Fruit fly (Drosophila melanogaster) whole organism, wandering third instar larva: ENCODE measurements around the gene CG43083.

Experiments used
- Dfd ChIP-seq: fragments of >200 bp; optimal IDR thresholded peaks from 2 replicates; lab custom pipeline; 2017; ENCODE audit warnings: missing biosample characterization, missing genetic modification characterization
- Sp1 ChIP-seq: fragments of 200-800 bp; sonication (Bioruptor generic); optimal IDR thresholded peaks from 3 replicates; lab custom pipeline; 2019; ENCODE audit warnings: missing biosample characterization, mild to moderate bottlenecking, missing genetic modification characterization, moderate library complexity
- Vsx2 ChIP-seq: fragments of 200-300, 225-300 bp; sonication (Bioruptor generic); optimal IDR thresholded peaks from 2 replicates; lab custom pipeline; 2018; ENCODE audit warnings: missing biosample characterization, missing genetic modification characterization; ENCODE audit not compliant: partially characterized antibody
- brk ChIP-seq: fragments of 200-800 bp; sonication (Bioruptor generic); optimal IDR thresholded peaks from 2 replicates; lab custom pipeline; 2016; ENCODE audit warnings: missing biosample characterization, mild to moderate bottlenecking, missing genetic modification characterization
- jim ChIP-seq: fragments of 175-275, 200-325 bp; sonication (Bioruptor generic); optimal IDR thresholded peaks from 2 replicates; lab custom pipeline; 2016; ENCODE audit warnings: missing biosample characterization, mild to moderate bottlenecking, missing genetic modification characterization
- lola ChIP-seq: fragments of >200 bp; optimal IDR thresholded peaks from 2 replicates; lab custom pipeline; 2017; ENCODE audit warnings: missing biosample characterization, missing genetic modification characterization
- pan ChIP-seq: fragments of >200 bp; optimal IDR thresholded peaks from 2 replicates; lab custom pipeline; 2017
- usp ChIP-seq: fragments of >200 bp; optimal IDR thresholded peaks from 2 replicates; lab custom pipeline; 2017; ENCODE audit warnings: missing biosample characterization, missing genetic modification characterization

DNA sequence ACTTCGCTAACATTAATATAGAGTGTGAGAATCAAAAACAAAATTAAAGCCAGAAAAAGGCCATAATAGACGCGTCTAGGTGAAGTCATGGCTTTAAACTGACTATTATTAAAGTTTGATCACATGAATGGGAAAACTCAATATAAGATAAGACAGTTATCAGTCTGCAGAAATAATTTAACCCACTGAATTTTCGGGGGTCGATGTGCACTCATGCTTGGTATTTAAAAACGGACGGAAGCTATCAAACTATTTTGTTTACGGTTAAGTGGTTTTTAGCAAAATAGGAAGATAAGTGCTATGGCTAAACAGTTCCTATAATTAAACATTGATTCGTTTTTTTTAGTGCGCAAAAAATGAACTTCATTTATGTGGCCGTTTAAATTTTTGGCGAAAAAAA is 43.6 kb downstream of the CG43083 start, which contains the start of gene CG34451:
- TF ChIP-seq jim (no peak), usp (GFP tag; lab: Kevin White, UChicago) (no peak), brk (GFP tag; lab: Kevin White, UChicago) (no peak), Vsx2 (no peak), lola (no peak), Sp1 (GFP tag; lab: Kevin White, UChicago) (no peak), Dfd (GFP tag; lab: Kevin White, UChicago) (no peak), pan (lab: Kevin White, UChicago) (no peak)
